Fruit fly (Drosophila melanogaster): ENCODE data around the gene Dab.

Dab gene

DNA sequence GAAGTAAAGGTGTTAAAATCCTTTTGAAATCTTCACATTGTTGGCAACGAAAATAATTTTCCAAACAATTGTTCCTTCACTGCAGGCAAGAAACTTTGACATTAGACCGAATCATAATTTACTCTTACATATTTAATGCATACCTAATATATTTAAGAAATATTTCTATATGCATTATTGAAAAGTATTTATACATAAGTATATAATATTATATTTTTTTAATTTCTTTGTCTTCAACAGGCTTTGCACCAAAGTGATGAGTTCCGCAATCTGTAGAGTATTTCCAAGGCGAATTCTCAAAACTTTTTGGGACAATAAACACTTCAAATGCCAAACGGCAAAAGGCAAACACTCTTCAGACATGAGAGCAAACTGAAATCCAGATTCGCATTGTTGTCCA, 14.9 kb upstream of the Dab start (continued):
- TF ChIP-seq CG10366 (GFP tag; IDR thresholded peaks at IDR 0.05), result peak; percentile 53
- TF ChIP-seq CG13123 (GFP tag; optimal IDR thresholded peaks at IDR 0.05), result no peak
- TF ChIP-seq CG9437 (GFP tag; optimal IDR thresholded peaks at IDR 0.05), result peak; percentile 7
- TF ChIP-seq pita (GFP tag; optimal IDR thresholded peaks at IDR 0.05), result no peak
- peak; percentile 35; the same call in 1 of the 2 replicates for TF ChIP-seq CG43689 (GFP tag; IDR thresholded peaks at IDR 0.05)
- TF ChIP-seq Hr3 (GFP tag; optimal IDR thresholded peaks at IDR 0.05), result peak; percentile 17
- no peak for TF ChIP-seq CG8765 (GFP tag; IDR thresholded peaks at IDR 0.05)
- peak; percentile 65 for TF ChIP-seq ttk (GFP tag; IDR thresholded peaks at IDR 0.05)
- no peak for TF ChIP-seq stwl (tag; optimal IDR thresholded peaks at IDR 0.05)
- peak; percentile 60 for TF ChIP-seq H2.0 (GFP tag; IDR thresholded peaks at IDR 0.05)
- TF ChIP-seq sima (GFP tag; optimal IDR thresholded peaks at IDR 0.05), result no peak
- peak; percentile 55; the same call in 1 of the 2 replicates for TF ChIP-seq Awh (GFP tag; IDR thresholded peaks at IDR 0.05)
- TF ChIP-seq gsb-n (tag; optimal IDR thresholded peaks at IDR 0.05), result peak; percentile 37
- no peak for TF ChIP-seq BEAF-32 (GFP tag; optimal IDR thresholded peaks at IDR 0.05)
- TF ChIP-seq Oaz (GFP tag; IDR thresholded peaks at IDR 0.05), result no peak
- no peak for TF ChIP-seq mam (GFP tag; optimal IDR thresholded peaks at IDR 0.05)
- TF ChIP-seq ssp (GFP tag; IDR thresholded peaks at IDR 0.05), result peak; percentile 46
- TF ChIP-seq Hr78 (GFP tag; optimal IDR thresholded peaks at IDR 0.05), result no peak
- TF ChIP-seq slbo (GFP tag; IDR thresholded peaks at IDR 0.05), result peak; percentile 66
- TF ChIP-seq ac (GFP tag; optimal IDR thresholded peaks at IDR 0.05), result no peak
- TF ChIP-seq her (GFP tag; optimal IDR thresholded peaks at IDR 0.05), result no peak
- TF ChIP-seq dan (GFP tag; IDR thresholded peaks at IDR 0.05), result no peak
- TF ChIP-seq CG4730 (GFP tag; IDR thresholded peaks at IDR 0.05), result 0 out of 2 replicates have a peak, but pooled peaks have one; percentile 29
- TF ChIP-seq CG17829 (tag; optimal IDR thresholded peaks at IDR 0.05), result peak; percentile 39
- no peak for TF ChIP-seq Dfd (GFP tag; optimal IDR thresholded peaks at IDR 0.05)
- TF ChIP-seq CG18262 (tag; optimal IDR thresholded peaks at IDR 0.05), result peak; percentile 57
- TF ChIP-seq run (tag; optimal IDR thresholded peaks at IDR 0.05), result no peak
- TF ChIP-seq zen (tag; optimal IDR thresholded peaks at IDR 0.05), result no peak
- TF ChIP-seq HmgD (GFP tag; optimal IDR thresholded peaks at IDR 0.05), result no peak
- peak; percentile 67; the same call in 2 of the 3 replicates for TF ChIP-seq CG17361 (GFP tag; IDR thresholded peaks at IDR 0.05)
- TF ChIP-seq Sry-δ (GFP tag; optimal IDR thresholded peaks at IDR 0.05), result no peak
- TF ChIP-seq schlank (tag; optimal IDR thresholded peaks at IDR 0.05), result no peak
- TF ChIP-seq YL-1 (GFP tag; optimal IDR thresholded peaks at IDR 0.05), result no peak
- TF ChIP-seq dimm (GFP tag; IDR thresholded peaks at IDR 0.05), result no peak
- peak; percentile 71 for TF ChIP-seq HLH3B (GFP tag; IDR thresholded peaks at IDR 0.05)
- TF ChIP-seq Myb (GFP tag; optimal IDR thresholded peaks at IDR 0.05), result no peak
- TF ChIP-seq Ptx1 (GFP tag; IDR thresholded peaks at IDR 0.05), result peak; percentile 66
- TF ChIP-seq CG10209 (GFP tag; optimal IDR thresholded peaks at IDR 0.05), result peak; percentile 30
- TF ChIP-seq Atf6 (GFP tag; IDR thresholded peaks at IDR 0.05), result peak; percentile 43; the same call in 1 of the 2 replicates
- TF ChIP-seq fd102C (GFP tag; optimal IDR thresholded peaks at IDR 0.05), result no peak
- no peak for TF ChIP-seq CG8478 (optimal IDR thresholded peaks at IDR 0.05)
- no peak for TF ChIP-seq CG5953 (GFP tag; IDR thresholded peaks at IDR 0.05)
- TF ChIP-seq Usf (GFP tag; optimal IDR thresholded peaks at IDR 0.05), result no peak
- TF ChIP-seq CG4707 (GFP tag; optimal IDR thresholded peaks at IDR 0.05), result no peak
- no peak for TF ChIP-seq CG2116 (GFP tag; optimal IDR thresholded peaks at IDR 0.05)
- TF ChIP-seq CG17385 (GFP tag; optimal IDR thresholded peaks at IDR 0.05), result peak; percentile 37
- peak; percentile 24 for TF ChIP-seq CG4424 (GFP tag; optimal IDR thresholded peaks at IDR 0.05)
- TF ChIP-seq hb (GFP tag; IDR thresholded peaks at IDR 0.05; ENCODE audit: partially characterized antibody), result no peak
- no peak for TF ChIP-seq chif (GFP tag; optimal IDR thresholded peaks at IDR 0.05)
- no peak for TF ChIP-seq CG10959 (GFP tag; IDR thresholded peaks at IDR 0.05)
- peak; percentile 8 for TF ChIP-seq ind (GFP tag; optimal IDR thresholded peaks at IDR 0.05)
- no peak for TF ChIP-seq CG12071 (GFP tag; optimal IDR thresholded peaks at IDR 0.05)
- no peak for TF ChIP-seq GATAe (GFP tag; conservative IDR thresholded peaks at IDR 0.05)
